Worm (Caenorhabditis elegans): ENCODE measurements around the gene Y79H2A.3.

Gene Y79H2A.3

DNA sequence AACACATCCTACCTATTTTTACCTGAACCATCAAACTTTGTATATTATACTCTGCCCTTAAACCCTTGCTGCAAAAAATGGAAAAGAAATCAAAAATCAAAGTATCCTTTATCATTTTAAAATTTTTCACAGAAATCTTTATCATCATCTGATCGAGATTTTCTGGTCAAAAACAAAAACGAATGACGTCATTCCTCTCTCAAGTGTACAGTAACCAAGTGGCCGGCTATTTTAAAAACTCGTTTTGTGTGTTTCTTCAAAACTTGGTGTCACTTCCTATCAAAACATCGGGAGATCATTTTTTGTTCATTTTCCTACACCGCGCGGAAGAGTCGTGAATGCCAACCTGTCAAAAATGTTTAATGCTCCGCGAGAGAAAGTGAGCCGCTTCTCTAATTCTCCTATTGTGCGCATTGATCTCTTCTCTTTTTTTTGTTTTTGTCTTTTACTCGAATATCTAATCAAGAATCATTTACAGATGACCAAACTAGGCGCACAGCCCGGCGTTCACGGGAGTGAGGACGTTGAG, 32.0 kb downstream of the Y79H2A.3 start, which contains the start of gene brp-1:
brp-1 (plus strand) TSS at position 479 of the 529 bp plus-strand sequence.
- TF ChIP-seq mes-2 (tag; optimal IDR thresholded peaks at IDR 0.05; ENCODE audit: poor library complexity, severe bottlenecking) (no peak), daf-19 (GFP tag; conservative IDR thresholded peaks at IDR 0.05) (no peak), dmd-6 (GFP tag; IDR thresholded peaks at IDR 0.05) (0 out of 2 replicates have a peak, but pooled peaks have one; percentile 19), ceh-82 (tag; optimal IDR thresholded peaks at IDR 0.05) (no peak), lim-7 (GFP tag; IDR thresholded peaks at IDR 0.05) (no peak), madf-9 (GFP tag; conservative IDR thresholded peaks at IDR 0.05) (peak; percentile 3; the same call in 1 of the 2 replicates), unc-62 (GFP tag; optimal IDR thresholded peaks at IDR 0.05 in 1 of 2) (peak in 1 of 2 experiments; percentile 70), unc-62 (tag; optimal IDR thresholded peaks at IDR 0.05) (no peak), nhr-28 (tag; optimal IDR thresholded peaks at IDR 0.05) (peak; percentile 8), aha-1 (tag) (peak; percentile 18)

DNA sequence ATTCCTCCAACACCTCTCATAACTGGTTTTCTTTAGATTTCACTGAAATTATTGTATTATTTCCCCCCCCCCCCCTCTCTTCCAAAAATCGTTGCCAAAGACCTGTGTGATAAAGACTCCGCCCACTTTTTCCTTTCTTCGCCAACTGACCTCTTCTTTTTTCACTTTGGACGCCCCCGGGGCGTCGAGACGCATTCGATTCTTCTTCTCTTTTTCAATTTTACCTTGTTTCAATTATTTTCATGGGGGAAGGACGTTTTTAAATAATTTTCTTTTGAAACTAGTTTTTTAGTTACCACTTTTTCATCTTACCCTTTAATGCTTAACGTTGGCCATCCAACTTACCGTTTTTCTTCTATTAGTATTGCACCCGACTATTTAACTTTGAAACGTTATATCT, 34.1 kb downstream of the Y79H2A.3 start:
- TF ChIP-seq lir-3 (tag; optimal IDR thresholded peaks at IDR 0.05), result no peak
- no peak for TF ChIP-seq egl-27 (tag; optimal IDR thresholded peaks at IDR 0.05)
- TF ChIP-seq ceh-62 (tag; optimal IDR thresholded peaks at IDR 0.05), result no peak
- no peak for TF ChIP-seq nhr-11 (tag; optimal IDR thresholded peaks at IDR 0.05)
- no peak for TF ChIP-seq ztf-11 (tag; optimal IDR thresholded peaks at IDR 0.05)
- TF ChIP-seq hlh-11 (tag; optimal IDR thresholded peaks at IDR 0.05), result no peak
- TF ChIP-seq nhr-42 (GFP tag; IDR thresholded peaks at IDR 0.05), result no peak
- TF ChIP-seq lin-13 (GFP tag; optimal IDR thresholded peaks at IDR 0.05), result no peak
- TF ChIP-seq fkh-10 (GFP tag; optimal IDR thresholded peaks at IDR 0.05), result no peak
- peak; percentile 52 for TF ChIP-seq ama-1 (optimal IDR thresholded peaks at IDR 0.05)
- no peak for TF ChIP-seq Y48G9A.11 (GFP tag; IDR thresholded peaks at IDR 0.05)
- TF ChIP-seq lim-7 (GFP tag; IDR thresholded peaks at IDR 0.05), result no peak
- no peak for TF ChIP-seq attf-4 (tag; optimal IDR thresholded peaks at IDR 0.05)
- TF ChIP-seq nhr-25 (tag; optimal IDR thresholded peaks at IDR 0.05; ENCODE audit: borderline replicate concordance, insufficient read depth), result peak; percentile 6

- no peak for TF ChIP-seq ztf-11 (tag; optimal IDR thresholded peaks at IDR 0.05)
- TF ChIP-seq php-3 (GFP tag; IDR thresholded peaks at IDR 0.05), result no peak
- TF ChIP-seq lir-3 (tag; optimal IDR thresholded peaks at IDR 0.05), result no peak
- TF ChIP-seq nhr-25 (tag; optimal IDR thresholded peaks at IDR 0.05; ENCODE audit: borderline replicate concordance, insufficient read depth), result peak; percentile 50
- TF ChIP-seq hlh-11 (tag; optimal IDR thresholded peaks at IDR 0.05), result peak; percentile 14
- peak; percentile 8 for TF ChIP-seq hlh-30 (tag; optimal IDR thresholded peaks at IDR 0.05; ENCODE audit: insufficient read depth)
- peak in 1 of 2 experiments; percentile 94 for TF ChIP-seq unc-62 (GFP tag; optimal IDR thresholded peaks at IDR 0.05 in 1 of 2)
- TF ChIP-seq unc-62 (tag; optimal IDR thresholded peaks at IDR 0.05), result no peak
- peak; percentile 35 for TF ChIP-seq aha-1 (tag)
- no peak for TF ChIP-seq mep-1 (tag; optimal IDR thresholded peaks at IDR 0.05)
Measured at ce11 chrIII:12015611-12016010, 36.5 kb downstream of the Y79H2A.3 start.

DNA sequence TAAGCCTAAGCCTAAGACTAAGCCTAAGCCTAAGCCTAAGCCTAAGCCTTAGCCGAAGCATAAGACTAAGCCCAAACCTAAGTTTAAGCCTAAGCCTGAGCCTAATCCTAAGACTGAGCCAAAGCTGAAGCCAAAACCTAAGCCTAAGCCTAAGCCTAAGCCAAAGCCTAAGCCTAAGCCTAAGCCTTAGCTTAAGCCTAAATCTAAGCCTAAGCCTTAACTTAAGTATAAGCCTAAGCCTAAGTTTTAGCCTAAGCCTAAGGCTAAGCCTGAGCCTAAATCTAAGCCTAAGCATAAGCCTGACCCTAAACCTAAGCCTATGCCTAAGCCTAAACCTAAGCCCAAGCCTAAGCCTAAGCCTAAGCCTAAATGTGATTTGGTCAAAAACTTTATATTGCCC, 36.9 kb downstream of the Y79H2A.3 start:
- TF ChIP-seq jun-1 (tag; optimal IDR thresholded peaks at IDR 0.05), result no peak
- TF ChIP-seq F37D6.2 (tag; optimal IDR thresholded peaks at IDR 0.05), result no peak
- no peak for TF ChIP-seq pha-4 (GFP tag; IDR thresholded peaks at IDR 0.05)
- no peak for TF ChIP-seq pha-4 (tag; optimal IDR thresholded peaks at IDR 0.05)

- TF ChIP-seq R02D3.7 (tag; optimal IDR thresholded peaks at IDR 0.05) (no peak), lin-15B (tag; optimal IDR thresholded peaks at IDR 0.05) (no peak), nhr-41 (GFP tag; IDR thresholded peaks at IDR 0.05) (no peak), rbr-2 (tag; optimal IDR thresholded peaks at IDR 0.05) (no peak), dmd-9 (GFP tag; IDR thresholded peaks at IDR 0.05) (no peak), lin-39 (tag; optimal IDR thresholded peaks at IDR 0.05) (no peak), nhr-102 (tag; optimal IDR thresholded peaks at IDR 0.05) (no peak), arid-1 (GFP tag; conservative IDR thresholded peaks at IDR 0.05) (no peak), daf-16 (GFP tag; optimal IDR thresholded peaks at IDR 0.05) (no peak), daf-16 (tag; optimal IDR thresholded peaks at IDR 0.05) (no peak), jun-1 (tag; optimal IDR thresholded peaks at IDR 0.05) (no peak), nhr-11 (tag; optimal IDR thresholded peaks at IDR 0.05) (no peak), zfp-3 (GFP tag; conservative IDR thresholded peaks at IDR 0.05) (no peak), nhr-42 (GFP tag; IDR thresholded peaks at IDR 0.05) (no peak), nhr-237 (tag; optimal IDR thresholded peaks at IDR 0.05) (no peak), fkh-10 (GFP tag; optimal IDR thresholded peaks at IDR 0.05) (no peak), spr-1 (tag; optimal IDR thresholded peaks at IDR 0.05) (no peak)
Measured at ce11 chrIII:12014503-12014902, 37.6 kb downstream of the Y79H2A.3 start.
